Worm (Caenorhabditis elegans) whole organism, L1 larva: ENCODE data around the gene T24A6.7.

ENCODE experiments used
- ama-1 ChIP-seq: fragments of 150-350 bp; optimal IDR thresholded peaks from 2 replicates; lab custom pipeline; 2014
- ceh-90 ChIP-seq: sonication (generic microtip); optimal IDR thresholded peaks from 2 replicates; lab custom pipeline; 2016; ENCODE audit warnings: missing genetic modification characterization, missing compliant biosample characterization
- nhr-237 ChIP-seq: fragments of 150-350 bp; optimal IDR thresholded peaks from 2 replicates; lab custom pipeline; 2014; ENCODE audit warnings: missing biosample characterization, missing genetic modification characterization
- nhr-77 ChIP-seq: fragments of 150-350 bp; optimal IDR thresholded peaks from 2 replicates; lab custom pipeline; 2014; ENCODE audit warnings: missing biosample characterization, missing genetic modification characterization
- nhr-90 ChIP-seq: sonication (generic microtip); optimal IDR thresholded peaks from 2 replicates; lab custom pipeline; 2016; ENCODE audit warnings: mild to moderate bottlenecking, missing genetic modification characterization, missing compliant biosample characterization; ENCODE audit not compliant: poor library complexity
- pax-3 ChIP-seq: fragments of 200-800 bp; sonication (Bioruptor generic); optimal IDR thresholded peaks from 2 replicates; lab custom pipeline; 2018; ENCODE audit warnings: mild to moderate bottlenecking, missing genetic modification characterization, moderate library complexity, missing compliant biosample characterization
- pqm-1 ChIP-seq: sonication (generic microtip); optimal IDR thresholded peaks from 3 replicates; lab custom pipeline; 2017; ENCODE audit warnings: missing biosample characterization, missing genetic modification characterization
- skn-1 ChIP-seq: fragments of 150-350 bp; optimal IDR thresholded peaks from 2 replicates; lab custom pipeline; 2014; ENCODE audit warnings: missing biosample characterization, missing genetic modification characterization
- sptf-1 ChIP-seq: fragments of 150-350 bp; optimal IDR thresholded peaks from 2 replicates; lab custom pipeline; 2014; ENCODE audit warnings: missing biosample characterization, missing genetic modification characterization
- tbx-2 ChIP-seq: sonication (generic microtip); optimal IDR thresholded peaks from 2 replicates; lab custom pipeline; 2016; ENCODE audit warnings: missing genetic modification characterization, missing compliant biosample characterization
- ztf-11 ChIP-seq, 2 experiments: sonication (generic microtip); optimal IDR thresholded peaks; 2 replicates each; lab custom pipeline; 2016 to 2017; ENCODE audit warnings: missing genetic modification characterization in 2 of 2, missing biosample characterization in 1 of 2, missing compliant biosample characterization in 1 of 2

- TF ChIP-seq pqm-1 (tag; lab: Kevin White, UChicago) (no peak), ama-1 (lab: Kevin White, UChicago) (no peak), nhr-237 (no peak), tbx-2 (tag; lab: Kevin White, UChicago) (no peak), skn-1 (tag; lab: Kevin White, UChicago) (no peak), ztf-11 (tag; optimal IDR thresholded peaks at IDR 0.05; lab: Kevin White, UChicago) (no peak), nhr-90 (tag; lab: Kevin White, UChicago) (no peak), nhr-77 (tag; lab: Kevin White, UChicago) (no peak), pax-3 (no peak), ceh-90 (tag; lab: Kevin White, UChicago) (no peak), sptf-1 (tag; lab: Kevin White, UChicago) (no peak)
These were observed 10.2 kb downstream of the T24A6.7 start, which contains the start of gene nhr-221 for ce11 chrV:3535260-3535659.
